Worm (Caenorhabditis elegans): Measurements from ENCODE around the gene sdz-33.

sdz-33 gene

DNA sequence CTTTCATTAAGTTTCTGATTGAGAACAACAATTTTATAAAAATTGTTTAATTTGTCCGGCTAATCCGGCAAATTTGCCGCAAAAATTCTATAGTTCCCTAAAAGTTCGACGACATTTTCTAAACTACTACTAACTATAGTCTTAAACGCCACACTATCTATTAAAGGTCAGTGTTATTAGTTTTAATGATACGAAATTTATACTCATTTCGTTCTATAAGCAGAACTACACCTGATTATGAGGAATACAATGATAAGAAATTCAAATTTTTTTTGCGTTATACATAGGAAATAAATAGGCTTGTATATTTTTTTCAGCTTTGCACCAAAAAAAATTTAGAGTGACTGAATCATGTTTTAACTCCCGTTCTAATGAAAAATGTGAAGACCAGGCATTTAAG lies 41.2 kb downstream of the sdz-33 start:
- no peak for TF ChIP-seq fkh-10 (GFP tag; optimal IDR thresholded peaks at IDR 0.05)
- no peak for TF ChIP-seq ceh-18 (tag; optimal IDR thresholded peaks at IDR 0.05)
- TF ChIP-seq dmd-4 (tag; optimal IDR thresholded peaks at IDR 0.05; ENCODE audit: borderline replicate concordance): no peak
- no peak for TF ChIP-seq Y22D7AL.16 (tag; optimal IDR thresholded peaks at IDR 0.05)
- TF ChIP-seq K02D7.2 (tag; optimal IDR thresholded peaks at IDR 0.05): no peak
- TF ChIP-seq T23F11.4 (GFP tag; optimal IDR thresholded peaks at IDR 0.05): no peak
- TF ChIP-seq elt-4 (tag; optimal IDR thresholded peaks at IDR 0.05): no peak
- TF ChIP-seq sox-2 (GFP tag; IDR thresholded peaks at IDR 0.05): no peak
- no peak for TF ChIP-seq rnt-1 (tag; optimal IDR thresholded peaks at IDR 0.05)
- TF ChIP-seq pag-3 (tag; optimal IDR thresholded peaks at IDR 0.05; ENCODE audit: borderline replicate concordance): no peak
- no peak for TF ChIP-seq ceh-34 (tag; optimal IDR thresholded peaks at IDR 0.05)
- no peak for TF ChIP-seq ets-4 (tag; optimal IDR thresholded peaks at IDR 0.05)
- TF ChIP-seq mec-3 (tag; optimal IDR thresholded peaks at IDR 0.05; ENCODE audit: borderline replicate concordance): no peak
- no peak for TF ChIP-seq ceh-2 (tag; optimal IDR thresholded peaks at IDR 0.05)
- TF ChIP-seq ceh-45 (GFP tag; IDR thresholded peaks at IDR 0.05): no peak

DNA sequence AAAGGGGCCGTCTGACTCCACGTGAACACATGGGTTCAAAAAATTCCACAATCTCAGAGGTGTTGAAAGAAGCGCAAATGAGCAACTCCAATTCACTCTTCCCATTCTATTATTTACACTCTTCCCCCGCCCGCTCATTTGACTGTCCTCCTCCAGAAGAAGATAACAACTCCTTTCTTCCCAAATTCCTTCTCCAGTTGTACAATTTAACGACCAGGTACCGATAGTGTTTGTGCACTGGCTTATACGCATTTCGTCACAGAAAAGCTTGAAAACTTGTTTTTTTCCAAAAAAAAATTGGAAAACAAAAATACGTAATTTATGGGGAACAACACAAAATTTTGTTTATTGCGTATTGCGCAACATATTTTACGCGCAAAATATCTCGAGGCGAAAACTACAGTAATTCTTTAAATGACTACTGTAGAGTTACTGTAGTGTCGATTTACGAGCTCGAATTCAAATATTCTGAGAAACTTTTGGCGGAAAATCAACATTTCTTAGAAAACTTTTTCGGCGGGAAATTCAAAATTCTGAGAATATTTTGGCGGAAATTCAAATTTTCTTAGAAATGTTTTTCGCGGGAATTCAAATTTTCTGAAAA lies 42.1 kb downstream of the sdz-33 start:
- TF ChIP-seq rnt-1 (tag; optimal IDR thresholded peaks at IDR 0.05): no peak
- TF ChIP-seq C38D4.7 (GFP tag; optimal IDR thresholded peaks at IDR 0.05): no peak
- no peak for TF ChIP-seq tbx-7 (tag; optimal IDR thresholded peaks at IDR 0.05)
- TF ChIP-seq madf-2 (tag; optimal IDR thresholded peaks at IDR 0.05): no peak
- TF ChIP-seq pat-9 (tag; optimal IDR thresholded peaks at IDR 0.05): no peak
- TF ChIP-seq ama-1 (optimal IDR thresholded peaks at IDR 0.05): no peak
- no peak for TF ChIP-seq ceh-24 (tag; optimal IDR thresholded peaks at IDR 0.05)
- no peak for TF ChIP-seq unc-42 (tag; optimal IDR thresholded peaks at IDR 0.05)
- no peak for TF ChIP-seq hlh-8 (tag; optimal IDR thresholded peaks at IDR 0.05)
- TF ChIP-seq ceh-45 (GFP tag; IDR thresholded peaks at IDR 0.05): no peak
- no peak for TF ChIP-seq T23F11.4 (GFP tag; optimal IDR thresholded peaks at IDR 0.05)
- no peak for TF ChIP-seq pqm-1 (tag; optimal IDR thresholded peaks at IDR 0.05)

DNA sequence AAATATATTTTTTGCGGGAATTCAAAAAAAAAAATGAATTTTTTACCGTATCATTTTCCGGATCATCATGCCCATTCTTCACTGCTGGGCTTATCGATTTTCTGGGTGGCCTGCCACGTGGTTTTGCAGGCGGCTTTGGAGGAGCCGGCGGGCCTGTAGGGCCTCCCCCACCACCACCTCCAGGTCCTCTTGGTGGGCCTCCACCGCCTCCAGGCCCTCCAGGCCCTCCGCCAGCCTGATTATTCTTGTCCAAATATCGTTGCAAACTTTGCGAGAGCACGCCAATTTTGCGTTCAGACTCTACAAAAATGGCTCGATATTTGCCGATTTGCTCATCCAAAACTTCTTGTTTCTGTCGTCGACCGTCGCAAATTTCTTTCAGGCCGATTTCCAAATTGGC lies 43.8 kb downstream of the sdz-33 start:
- no peak for TF ChIP-seq unc-86 (tag; optimal IDR thresholded peaks at IDR 0.05)
- no peak for TF ChIP-seq hlh-13 (GFP tag; optimal IDR thresholded peaks at IDR 0.05)
- no peak for TF ChIP-seq Y22D7AL.16 (tag; optimal IDR thresholded peaks at IDR 0.05)
- no peak for TF ChIP-seq pax-1 (tag; optimal IDR thresholded peaks at IDR 0.05)

DNA sequence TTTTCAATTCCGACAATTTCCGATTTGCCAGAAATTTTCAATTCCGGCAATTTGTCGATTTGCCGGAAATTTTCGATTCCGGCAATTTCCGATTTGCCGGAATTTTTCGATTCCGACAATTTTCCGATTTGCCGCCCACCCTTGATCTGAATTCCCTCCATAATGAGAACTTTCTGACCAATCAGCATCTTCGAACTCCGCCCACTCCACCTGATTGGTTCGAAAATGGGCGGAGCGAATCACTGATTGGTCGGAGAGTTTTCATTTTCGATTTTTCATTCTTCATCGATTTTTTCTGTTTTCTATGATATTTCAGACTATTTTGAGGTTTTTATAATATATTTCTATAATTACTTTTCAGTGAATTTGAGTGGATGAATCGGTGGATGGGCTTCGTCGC lies 46.9 kb downstream of the sdz-33 start:
- peak; percentile 80 for TF ChIP-seq nfya-1 (tag; optimal IDR thresholded peaks at IDR 0.05)
- TF ChIP-seq T23F11.4 (GFP tag; optimal IDR thresholded peaks at IDR 0.05): no peak
